Fruit fly (Drosophila melanogaster) whole organism, adult: ENCODE measurements around the gene Zwilch.

ENCODE experiments used
- CG11617 ChIP-seq: fragments of 200-800 bp; sonication (Bioruptor generic); optimal IDR thresholded peaks from 2 replicates; lab custom pipeline; 2017; ENCODE audit warnings: mild to moderate bottlenecking, missing biosample characterization, missing genetic modification reagents, missing genetic modification characterization
- CG12768 ChIP-seq: fragments of 200-800 bp; sonication (Bioruptor generic); optimal IDR thresholded peaks from 2 replicates; lab custom pipeline; 2017; ENCODE audit warnings: missing biosample characterization, missing genetic modification characterization, mild to moderate bottlenecking, moderate library complexity, missing genetic modification reagents
- CG14711 ChIP-seq: fragments of 200-800 bp; sonication (Bioruptor generic); optimal IDR thresholded peaks from 2 replicates; lab custom pipeline; 2018; ENCODE audit warnings: missing biosample characterization, mild to moderate bottlenecking, missing genetic modification characterization, moderate library complexity
- CG1620 ChIP-seq: fragments of 200-800 bp; sonication (Bioruptor generic); optimal IDR thresholded peaks from 2 replicates; lab custom pipeline; 2016; ENCODE audit warnings: missing biosample characterization, missing genetic modification characterization
- CG33017 ChIP-seq: fragments of 200-800 bp; sonication (Bioruptor generic); optimal IDR thresholded peaks from 2 replicates; lab custom pipeline; 2018; ENCODE audit warnings: missing biosample characterization, mild to moderate bottlenecking, missing genetic modification characterization, moderate library complexity
- CG5204 ChIP-seq: fragments of 200-800 bp; sonication (Bioruptor generic); optimal IDR thresholded peaks from 2 replicates; lab custom pipeline; 2016; ENCODE audit warnings: missing biosample characterization, missing genetic modification characterization
- CG7045 ChIP-seq: fragments of 200-800 bp; sonication (Bioruptor generic); optimal IDR thresholded peaks from 2 replicates; lab custom pipeline; 2017; ENCODE audit warnings: missing biosample characterization, mild to moderate bottlenecking, missing genetic modification characterization
- CG7101 ChIP-seq: fragments of 200-800 bp; sonication (Bioruptor generic); optimal IDR thresholded peaks from 2 replicates; lab custom pipeline; 2018; ENCODE audit warnings: missing biosample characterization, mild to moderate bottlenecking, missing genetic modification characterization, moderate library complexity
- Clk ChIP-seq: fragments of 200-800 bp; sonication (Bioruptor generic); optimal IDR thresholded peaks from 2 replicates; lab custom pipeline; 2017; ENCODE audit warnings: missing biosample characterization, missing genetic modification characterization
- Crg-1 ChIP-seq: fragments of 200-800 bp; sonication (Bioruptor generic); optimal IDR thresholded peaks from 2 replicates; lab custom pipeline; 2016; ENCODE audit warnings: missing biosample characterization, missing genetic modification characterization
- Hr96 ChIP-seq: fragments of 200-800 bp; sonication (Bioruptor generic); optimal IDR thresholded peaks from 2 replicates; lab custom pipeline; 2016; ENCODE audit warnings: missing biosample characterization, missing genetic modification characterization
- Mnt ChIP-seq: fragments of 200-800 bp; sonication (Bioruptor generic); optimal IDR thresholded peaks from 2 replicates; lab custom pipeline; 2016; ENCODE audit warnings: missing biosample characterization, mild to moderate bottlenecking, missing genetic modification characterization
- bab1 ChIP-seq: fragments of 200-800 bp; sonication (Bioruptor generic); optimal IDR thresholded peaks from 3 replicates; lab custom pipeline; 2019; ENCODE audit warnings: missing biosample characterization, mild to moderate bottlenecking, missing genetic modification characterization, moderate library complexity
- cic ChIP-seq: fragments of 200-800 bp; sonication (Bioruptor generic); optimal IDR thresholded peaks from 2 replicates; lab custom pipeline; 2017; ENCODE audit warnings: missing biosample characterization, mild to moderate bottlenecking, missing genetic modification characterization, moderate library complexity
- cnc ChIP-seq, 2 experiments: fragments of >200 bp; optimal IDR thresholded peaks; 2 replicates each; lab custom pipeline; 2017
- kay ChIP-seq: fragments of 200-800 bp; sonication (Bioruptor generic); peaks from one replicate; lab custom pipeline; 2016; ENCODE audit warnings: missing biosample characterization, missing genetic modification characterization, borderline replicate concordance
- ovo ChIP-seq: fragments of 200-800 bp; sonication (Bioruptor generic); optimal IDR thresholded peaks from 2 replicates; lab custom pipeline; 2016; ENCODE audit warnings: missing biosample characterization, missing genetic modification characterization
- pad ChIP-seq: fragments of 200-800 bp; sonication (Bioruptor generic); optimal IDR thresholded peaks from 3 replicates; lab custom pipeline; 2017; ENCODE audit warnings: missing biosample characterization, missing genetic modification characterization, mild to moderate bottlenecking, moderate library complexity, missing genetic modification reagents
- tj ChIP-seq: fragments of 200-800 bp; sonication (Bioruptor generic); optimal IDR thresholded peaks from 3 replicates; lab custom pipeline; 2017; ENCODE audit warnings: missing biosample characterization, mild to moderate bottlenecking, missing genetic modification characterization, moderate library complexity
- toe ChIP-seq: fragments of 200-800 bp; sonication (Bioruptor generic); optimal IDR thresholded peaks from 2 replicates; lab custom pipeline; 2016; ENCODE audit warnings: missing biosample characterization, missing genetic modification characterization

Gene Zwilch

dm6 chr3R:31213227-31213626, at the start of gene Zwilch, which contains the start of gene CG1542:
Gene Zwilch, minus strand, starts transcription at chr3R:31213376.
Gene CG1542, plus strand, starts transcription at chr3R:31213458.
- TF ChIP-seq bab1 (GFP tag; lab: Kevin White, UChicago) (peak; percentile 35), CG7045 (no peak), toe (GFP tag; lab: Kevin White, UChicago) (no peak), tj (GFP tag; lab: Kevin White, UChicago) (no peak), Mnt (peak; percentile 98)

- TF ChIP-seq Crg-1 (GFP tag; lab: Kevin White, UChicago) (no peak), CG5204 (GFP tag; lab: Kevin White, UChicago) (no peak), kay (GFP tag; lab: Kevin White, UChicago) (no peak), toe (GFP tag; lab: Kevin White, UChicago) (no peak), CG11617 (GFP tag; lab: Kevin White, UChicago) (no peak), bab1 (GFP tag; lab: Kevin White, UChicago) (no peak), CG1620 (no peak), CG7101 (tag; lab: Kevin White, UChicago) (no peak), cic (GFP tag; lab: Kevin White, UChicago) (no peak), tj (GFP tag; lab: Kevin White, UChicago) (no peak), pad (no peak), CG7045 (no peak), CG33017 (tag; lab: Kevin White, UChicago) (no peak), Clk (GFP tag; lab: Kevin White, UChicago) (no peak), ovo (GFP tag; lab: Kevin White, UChicago) (no peak), CG14711 (tag; lab: Kevin White, UChicago) (no peak), Mnt (no peak)
These were observed 49.1 kb upstream of the Zwilch start, which contains the start of gene CAH5 for dm6 chr3R:31262298-31262697. Gene CAH5, plus strand, starts transcription at chr3R:31262598.

- TF ChIP-seq toe (GFP tag; lab: Kevin White, UChicago): no peak
- TF ChIP-seq CG33017 (tag; lab: Kevin White, UChicago): no peak
- TF ChIP-seq CG7045: no peak
- no peak for TF ChIP-seq cnc (optimal IDR thresholded peaks at IDR 0.05; lab: Kevin White, UChicago)
- TF ChIP-seq Crg-1 (GFP tag; lab: Kevin White, UChicago): no peak
- no peak for TF ChIP-seq kay (GFP tag; lab: Kevin White, UChicago)
- TF ChIP-seq cic (GFP tag; lab: Kevin White, UChicago): no peak
- TF ChIP-seq ovo (GFP tag; lab: Kevin White, UChicago): no peak
- TF ChIP-seq bab1 (GFP tag; lab: Kevin White, UChicago): no peak
- TF ChIP-seq tj (GFP tag; lab: Kevin White, UChicago): no peak
- no peak for TF ChIP-seq CG14711 (tag; lab: Kevin White, UChicago)
- TF ChIP-seq Mnt: no peak
- no peak for TF ChIP-seq CG11617 (GFP tag; lab: Kevin White, UChicago)
- TF ChIP-seq Hr96: no peak
- TF ChIP-seq pad: no peak
- no peak for TF ChIP-seq Clk (GFP tag; lab: Kevin White, UChicago)
- TF ChIP-seq CG5204 (GFP tag; lab: Kevin White, UChicago): no peak
- TF ChIP-seq CG1620: no peak
- TF ChIP-seq CG12768: no peak
- TF ChIP-seq CG7101 (tag; lab: Kevin White, UChicago): no peak
These were observed 46.8 kb upstream of the Zwilch start, which contains the start of gene CAH16 for dm6 chr3R:31259947-31260346. Gene CAH16, plus strand, starts transcription at chr3R:31260247.

- TF ChIP-seq CG12768 (no peak), CG14711 (tag; lab: Kevin White, UChicago) (no peak), cic (GFP tag; lab: Kevin White, UChicago) (no peak), Clk (GFP tag; lab: Kevin White, UChicago) (no peak)
These were observed 44.1 kb upstream of the Zwilch start, which contains the start of gene CAH6 for dm6 chr3R:31257299-31257698. Gene CAH6, plus strand, starts transcription at chr3R:31257599.

dm6 chr3R:31254808-31255207, 41.6 kb upstream of the Zwilch start, which contains the start of the genes CG1750 and spn-F:
Gene CG1750, minus strand, starts transcription at chr3R:31254900.
Gene spn-F, plus strand, starts transcription at chr3R:31255127.
- TF ChIP-seq CG33017 (tag; lab: Kevin White, UChicago) (no peak), cnc (optimal IDR thresholded peaks at IDR 0.05; lab: Kevin White, UChicago) (peak in 1 of 2 experiments; percentile 25), CG14711 (tag; lab: Kevin White, UChicago) (peak; percentile 39), tj (GFP tag; lab: Kevin White, UChicago) (peak; percentile 68), bab1 (GFP tag; lab: Kevin White, UChicago) (peak; percentile 61)

dm6 chr3R:31252093-31252962, 39.2 kb upstream of the Zwilch start, which contains the start of the genes qless and mRpL32:
Gene qless, minus strand, starts transcription at chr3R:31252608.
Gene mRpL32, plus strand, starts transcription at chr3R:31252872.
- TF ChIP-seq CG7045: peak; percentile 64
- TF ChIP-seq Clk (GFP tag; lab: Kevin White, UChicago): peak; percentile 43
- TF ChIP-seq Crg-1 (GFP tag; lab: Kevin White, UChicago): peak; percentile 32
- TF ChIP-seq CG5204 (GFP tag; lab: Kevin White, UChicago): peak; percentile 47
- peak; percentile 97 for TF ChIP-seq CG14711 (tag; lab: Kevin White, UChicago)
- peak; percentile 14 for TF ChIP-seq ovo (GFP tag; lab: Kevin White, UChicago)
- peak; percentile 48 for TF ChIP-seq Hr96
- TF ChIP-seq cnc (optimal IDR thresholded peaks at IDR 0.05; lab: Kevin White, UChicago): no peak
- peak; percentile 27 for TF ChIP-seq tj (GFP tag; lab: Kevin White, UChicago)
- no peak for TF ChIP-seq cic (GFP tag; lab: Kevin White, UChicago)
- TF ChIP-seq CG12768: peak; percentile 18
- TF ChIP-seq bab1 (GFP tag; lab: Kevin White, UChicago): peak; percentile 74
- no peak for TF ChIP-seq kay (GFP tag; lab: Kevin White, UChicago)
- peak; percentile 82 for TF ChIP-seq Mnt
- TF ChIP-seq pad: peak; percentile 10
- peak; percentile 18 for TF ChIP-seq CG33017 (tag; lab: Kevin White, UChicago)
- peak; percentile 37 for TF ChIP-seq CG11617 (GFP tag; lab: Kevin White, UChicago)
- peak; percentile 57 for TF ChIP-seq CG7101 (tag; lab: Kevin White, UChicago)
- TF ChIP-seq toe (GFP tag; lab: Kevin White, UChicago): peak; percentile 68
- no peak for TF ChIP-seq CG1620
